Fruit fly (Drosophila melanogaster): ENCODE measurements around the gene CG46394.
"Not testable (repeated sequence)": the region's sequence is repeated elsewhere in the genome, so short reads cannot be mapped to it uniquely, and the experiment has no call there.

CG46394 gene

dm6 chr3L:11563972-11564533 is 36.1 kb upstream of the CG46394 start, which contains the start of the genes CG46412 and CG33267:
CG46412 (minus strand) TSS chr3L:11564072.
CG33267 (plus strand) TSS chr3L:11564483.
- TF ChIP-seq bowl (GFP tag; IDR thresholded peaks at IDR 0.05) (no peak), sens (GFP tag) (peak; percentile 30), lbe (GFP tag; optimal IDR thresholded peaks at IDR 0.05) (no peak)

dm6 chr3L:11574563-11574962 is 25.6 kb upstream of the CG46394 start, which contains the start of gene CG33490:
CG33490 (minus strand) TSS chr3L:11574663.
- TF ChIP-seq CG6254 (GFP tag; optimal IDR thresholded peaks at IDR 0.05), result no peak
- TF ChIP-seq Sox100B (GFP tag; optimal IDR thresholded peaks at IDR 0.05), result no peak
- TF ChIP-seq Sin3A (optimal IDR thresholded peaks at IDR 0.05), result no peak
- TF ChIP-seq croc (GFP tag; conservative IDR thresholded peaks at IDR 0.05), result no peak
- TF ChIP-seq CG14014 (GFP tag; IDR thresholded peaks at IDR 0.05), result no peak
- no peak for TF ChIP-seq abd-A (tag; optimal IDR thresholded peaks at IDR 0.05)
- no peak for TF ChIP-seq CG8765 (GFP tag; IDR thresholded peaks at IDR 0.05)
- TF ChIP-seq ind (GFP tag; optimal IDR thresholded peaks at IDR 0.05), result no peak
- no peak for TF ChIP-seq CG8089 (GFP tag; optimal IDR thresholded peaks at IDR 0.05)
- no peak for TF ChIP-seq schlank (tag; optimal IDR thresholded peaks at IDR 0.05)

dm6 chr3L:11576944-11577343 is 23.2 kb upstream of the CG46394 start, which contains the start of gene CG33489:
CG33489 (minus strand) TSS chr3L:11577044.
- TF ChIP-seq CG32532 (GFP tag; IDR thresholded peaks at IDR 0.05); fd102C (GFP tag; optimal IDR thresholded peaks at IDR 0.05); CG16863 (GFP tag; optimal IDR thresholded peaks at IDR 0.05): not testable (repeated sequence)

- TF ChIP-seq rib (GFP tag; IDR thresholded peaks at IDR 0.05) (no peak), Hmr (GFP tag; optimal IDR thresholded peaks at IDR 0.05) (peak; percentile 41), Meics (GFP tag; optimal IDR thresholded peaks at IDR 0.05) (peak; percentile 31), caup (GFP tag; optimal IDR thresholded peaks at IDR 0.05; ENCODE audit: severe bottlenecking) (peak; percentile 16), CG18599 (GFP tag; optimal IDR thresholded peaks at IDR 0.05) (peak; percentile 31), gem (tag; optimal IDR thresholded peaks at IDR 0.05) (no peak), CG3281 (GFP tag; optimal IDR thresholded peaks at IDR 0.05) (peak; percentile 31), CG15269 (tag; optimal IDR thresholded peaks at IDR 0.05) (peak; percentile 7), CG12219 (GFP tag; optimal IDR thresholded peaks at IDR 0.05) (no peak), sens (GFP tag) (peak; percentile 12), CG10147 (GFP tag; optimal IDR thresholded peaks at IDR 0.05) (no peak), lab (GFP tag; optimal IDR thresholded peaks at IDR 0.05) (peak; percentile 50), mam (GFP tag; optimal IDR thresholded peaks at IDR 0.05) (no peak), CG6765 (GFP tag; optimal IDR thresholded peaks at IDR 0.05) (peak; percentile 31), dan (GFP tag; IDR thresholded peaks at IDR 0.05) (no peak), CG2120 (GFP tag; optimal IDR thresholded peaks at IDR 0.05) (peak; percentile 13), CG13296 (GFP tag; optimal IDR thresholded peaks at IDR 0.05) (peak; percentile 2), fd3F (GFP tag; optimal IDR thresholded peaks at IDR 0.05) (peak; percentile 24), CG15514 (GFP tag; optimal IDR thresholded peaks at IDR 0.05) (peak; percentile 40)
Measured at dm6 chr3L:11577395-11577794, 22.8 kb upstream of the CG46394 start, which contains the start of gene CG33271. CG33271 (minus strand) TSS chr3L:11577495.

All from whole organism, embryonic.